Fruit fly (Drosophila melanogaster) S2 (cell line): ENCODE results near the gene Hph.
A peak's percentile ranks its signal among the peaks of the same experiment; 100 is the strongest.

Source experiments
- CG8478 ChIP-seq: fragments of >200 bp; optimal IDR thresholded peaks from 2 replicates; lab custom pipeline; 2018
- CTCF ChIP-seq, 2 experiments: fragments of >200 bp; optimal IDR thresholded peaks; 2 replicates each; lab custom pipeline; 2018

DNA sequence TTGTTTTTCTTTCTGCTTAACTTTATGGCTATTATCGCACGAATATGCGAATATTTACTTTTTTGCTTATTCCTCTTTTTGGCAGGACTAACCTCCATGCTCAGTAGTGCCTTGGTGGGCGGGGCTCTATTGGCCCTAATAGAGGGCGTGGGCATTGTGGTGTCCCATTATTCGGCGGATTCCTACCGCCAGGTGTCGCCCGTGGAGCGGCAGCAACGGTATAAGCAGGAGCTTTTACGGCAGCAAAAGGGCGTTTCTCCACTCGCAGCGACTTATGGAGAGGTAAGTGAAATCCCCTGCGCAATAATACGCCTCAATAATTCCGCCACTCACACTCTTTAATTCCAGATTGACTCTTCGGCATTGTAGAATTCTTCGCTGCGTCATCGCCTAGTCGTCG is 43.8 kb downstream of the Hph start:
- TF ChIP-seq CTCF (optimal IDR thresholded peaks at IDR 0.05; lab: Kevin White, UChicago): peak; percentile 88 to 93
- no peak for TF ChIP-seq CG8478 (lab: Kevin White, UChicago)
